Fruit fly (Drosophila melanogaster): ENCODE results near the gene Lcp65Ae.

Gene Lcp65Ae

dm6 chr3L:6138018-6138417 lies at the start of gene Lcp65Ae:
Gene Lcp65Ae (minus strand): TSS chr3L:6138118.
- TF ChIP-seq CG11762 (GFP tag; optimal IDR thresholded peaks at IDR 0.05; ENCODE audit: insufficient read depth) (no peak), CG11294 (GFP tag; IDR thresholded peaks at IDR 0.05) (no peak), topi (GFP tag; optimal IDR thresholded peaks at IDR 0.05) (no peak), spab (GFP tag; optimal IDR thresholded peaks at IDR 0.05) (no peak), fkh (GFP tag; optimal IDR thresholded peaks at IDR 0.05) (no peak), CG3032 (tag; optimal IDR thresholded peaks at IDR 0.05) (no peak), CG16779 (tag; optimal IDR thresholded peaks at IDR 0.05) (no peak)

DNA sequence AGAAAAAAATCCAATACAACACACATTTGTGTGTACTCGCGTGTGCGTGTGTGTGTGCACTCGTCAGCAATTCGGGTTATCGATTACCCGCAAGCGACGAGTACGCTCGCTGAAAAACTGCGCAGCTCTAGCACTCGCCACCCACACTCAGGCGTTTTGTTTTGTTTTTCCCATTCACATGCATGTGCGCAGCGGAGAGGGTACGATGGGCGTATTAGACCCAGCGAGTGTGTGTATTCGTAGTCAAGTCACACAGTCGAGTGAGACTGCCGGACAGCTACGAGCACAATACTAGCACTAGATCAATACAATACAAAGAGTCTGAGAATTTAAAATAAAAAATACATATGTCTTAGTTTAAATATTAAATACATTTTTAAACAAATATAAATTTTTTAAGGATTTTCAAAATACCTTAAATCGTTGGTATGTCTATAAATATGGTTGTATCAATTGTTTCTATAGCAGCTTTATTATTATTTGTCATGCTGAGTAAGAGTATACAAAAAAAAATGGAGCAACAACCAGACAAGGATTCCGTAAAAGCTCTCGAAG lies 47.0 kb upstream of the Lcp65Ae start, which contains the start of the genes D19B and CG43293:
TSS of gene D19B (minus strand) at position 37 of the 555 bp plus-strand sequence.
TSS of gene CG43293 (plus strand) at position 306 of the 555 bp plus-strand sequence.
- TF ChIP-seq fd85E (GFP tag; optimal IDR thresholded peaks at IDR 0.05) (peak; percentile 51), CG6808 (GFP tag; optimal IDR thresholded peaks at IDR 0.05) (peak; percentile 76), CG8632 (GFP tag; optimal IDR thresholded peaks at IDR 0.05) (peak; percentile 82), CG32006 (GFP tag; optimal IDR thresholded peaks at IDR 0.05) (peak; percentile 87), Hr4 (GFP tag; optimal IDR thresholded peaks at IDR 0.05) (peak; percentile 93), Eip75B (GFP tag; optimal IDR thresholded peaks at IDR 0.05) (peak; percentile 88), OdsH (GFP tag; optimal IDR thresholded peaks at IDR 0.05) (peak; percentile 91), CG8319 (GFP tag; optimal IDR thresholded peaks at IDR 0.05) (peak; percentile 77), Sox14 (GFP tag; optimal IDR thresholded peaks at IDR 0.05) (peak; percentile 88), Sox15 (GFP tag; optimal IDR thresholded peaks at IDR 0.05) (peak; percentile 72), ss (GFP tag; optimal IDR thresholded peaks at IDR 0.05) (no peak), CG15336 (GFP tag; IDR thresholded peaks at IDR 0.05) (peak; percentile 91), CG3919 (GFP tag; optimal IDR thresholded peaks at IDR 0.05) (peak; percentile 93), CG9139 (GFP tag; optimal IDR thresholded peaks at IDR 0.05) (peak; percentile 69), CG11294 (GFP tag; IDR thresholded peaks at IDR 0.05) (peak; percentile 80), pdm3 (GFP tag; optimal IDR thresholded peaks at IDR 0.05) (peak; percentile 86), CG4318 (GFP tag; optimal IDR thresholded peaks at IDR 0.05) (peak; percentile 71), Met (GFP tag; optimal IDR thresholded peaks at IDR 0.05) (peak; percentile 85), esn (GFP tag; optimal IDR thresholded peaks at IDR 0.05) (peak; percentile 90), CG11902 (GFP tag; optimal IDR thresholded peaks at IDR 0.05) (peak; percentile 68), CG6854 (GFP tag; optimal IDR thresholded peaks at IDR 0.05) (peak; percentile 65), CG8119 (GFP tag; IDR thresholded peaks at IDR 0.05) (peak; percentile 91), dac (GFP tag; optimal IDR thresholded peaks at IDR 0.05) (peak; percentile 85), Gug (GFP tag; IDR thresholded peaks at IDR 0.05) (peak; percentile 72), Smox (GFP tag; optimal IDR thresholded peaks at IDR 0.05) (peak; percentile 83), fkh (GFP tag; optimal IDR thresholded peaks at IDR 0.05) (peak; percentile 89), CG34406 (GFP tag; optimal IDR thresholded peaks at IDR 0.05) (peak; percentile 83), CG16779 (tag; optimal IDR thresholded peaks at IDR 0.05) (peak; percentile 81), spab (GFP tag; optimal IDR thresholded peaks at IDR 0.05) (peak; percentile 81), CG1621 (tag; optimal IDR thresholded peaks at IDR 0.05) (peak; percentile 86), CG31627 (GFP tag; optimal IDR thresholded peaks at IDR 0.05) (peak; percentile 87), Blimp-1 (GFP tag; optimal IDR thresholded peaks at IDR 0.05) (no peak), salr (GFP tag; optimal IDR thresholded peaks at IDR 0.05) (peak; percentile 76 to 80), CG11762 (GFP tag; optimal IDR thresholded peaks at IDR 0.05; ENCODE audit: insufficient read depth) (peak; percentile 69), vri (GFP tag; optimal IDR thresholded peaks at IDR 0.05) (no peak), Eip93F (GFP tag; optimal IDR thresholded peaks at IDR 0.05) (peak; percentile 80), Hr39 (GFP tag; optimal IDR thresholded peaks at IDR 0.05) (peak; percentile 85), Ets21C (GFP tag; optimal IDR thresholded peaks at IDR 0.05) (peak; percentile 74), fd59A (GFP tag; optimal IDR thresholded peaks at IDR 0.05) (peak; percentile 71), Hr38 (GFP tag; optimal IDR thresholded peaks at IDR 0.05) (no peak), CG6163 (GFP tag; IDR thresholded peaks at IDR 0.05) (peak; percentile 91), net (GFP tag; optimal IDR thresholded peaks at IDR 0.05) (peak; percentile 93), Lpt (GFP tag; optimal IDR thresholded peaks at IDR 0.05) (peak; percentile 85), topi (GFP tag; optimal IDR thresholded peaks at IDR 0.05) (peak; percentile 83), Eip78C (GFP tag) (peak; percentile 96), CG7368 (GFP tag; optimal IDR thresholded peaks at IDR 0.05) (peak; percentile 91), CG10669 (GFP tag; optimal IDR thresholded peaks at IDR 0.05) (peak; percentile 85)
